Worm (Caenorhabditis elegans) whole organism, young adult: ENCODE results near the gene gei-13.

Source experiments
- B0019.2 ChIP-seq: fragments of 200-800 bp; sonication (Bioruptor generic); conservative IDR thresholded peaks from 2 replicates; pipeline ENCODE4 v1.3.6; 2022; ENCODE audit warnings: missing genetic modification reagents, missing genetic modification characterization, missing compliant biosample characterization
- B0035.1 ChIP-seq: sonication (generic microtip); optimal IDR thresholded peaks from 2 replicates; lab custom pipeline; 2016; ENCODE audit warnings: missing genetic modification characterization, mild to moderate bottlenecking, missing compliant biosample characterization, missing genotype, missing genetic modification reagents
- C17E4.6 ChIP-seq: fragments of 200-800 bp; sonication (Bioruptor generic); IDR thresholded peaks from 2 replicates; pipeline ENCODE4 v1.3.6; 2022; ENCODE audit warnings: missing genetic modification reagents, missing genetic modification characterization, missing compliant biosample characterization
- D2030.7 ChIP-seq: fragments of 200-800 bp; sonication (Bioruptor generic); IDR thresholded peaks from 2 replicates; pipeline ENCODE4 v1.3.6; 2022; ENCODE audit warnings: missing genetic modification reagents, missing genetic modification characterization, missing compliant biosample characterization
- F23B12.7 ChIP-seq: sonication (generic microtip); optimal IDR thresholded peaks from 2 replicates; lab custom pipeline; 2017; ENCODE audit warnings: missing genetic modification characterization, mild to moderate bottlenecking, missing compliant biosample characterization, antibody characterized with exemption, moderate library complexity; ENCODE audit not compliant: insufficient read depth
- F37B4.10 ChIP-seq: fragments of 200-800 bp; sonication (Bioruptor generic); IDR thresholded peaks from 2 replicates; pipeline ENCODE4 v1.3.6; 2022; ENCODE audit warnings: missing genetic modification characterization, missing compliant biosample characterization
- F39B2.1 ChIP-seq: fragments of 200-800 bp; sonication (Bioruptor generic); IDR thresholded peaks from 2 replicates; pipeline ENCODE4 v1.3.6; 2022; ENCODE audit warnings: missing genetic modification reagents, missing genetic modification characterization, missing compliant biosample characterization
- F52B5.7 ChIP-seq: sonication (generic microtip); optimal IDR thresholded peaks from 2 replicates; lab custom pipeline; 2016; ENCODE audit warnings: mild to moderate bottlenecking, missing genetic modification characterization, missing compliant biosample characterization
- T26A5.8 ChIP-seq: sonication (generic microtip); optimal IDR thresholded peaks from 2 replicates; lab custom pipeline; 2016; ENCODE audit warnings: missing genetic modification characterization, missing compliant biosample characterization
- Y53F4B.3 ChIP-seq: fragments of 200-800 bp; sonication (Bioruptor generic); IDR thresholded peaks from 2 replicates; pipeline ENCODE4 v1.3.6; 2022; ENCODE audit warnings: missing genetic modification reagents, missing genetic modification characterization, missing compliant biosample characterization
- Y56A3A.18 ChIP-seq: fragments of 200-800 bp; sonication (Bioruptor generic); IDR thresholded peaks from 2 replicates; pipeline ENCODE4 v1.3.6; 2022; ENCODE audit warnings: missing genetic modification reagents, missing genetic modification characterization, missing compliant biosample characterization
- Y95B8A.8 ChIP-seq: fragments of 200-800 bp; sonication (Bioruptor generic); IDR thresholded peaks from 2 replicates; pipeline ENCODE4 v1.3.6; 2022; ENCODE audit warnings: missing genetic modification reagents, missing genetic modification characterization, missing compliant biosample characterization
- akir-1 ChIP-seq: fragments of 200-800 bp; sonication (Bioruptor generic); optimal IDR thresholded peaks from 2 replicates; lab custom pipeline; 2018; ENCODE audit warnings: mild to moderate bottlenecking, missing genetic modification characterization, moderate library complexity, missing compliant biosample characterization
- cebp-2 ChIP-seq: fragments of 200-800 bp; sonication (Bioruptor generic); IDR thresholded peaks from 2 replicates; pipeline ENCODE4 v1.3.6; 2022; ENCODE audit warnings: missing genetic modification characterization, missing compliant biosample characterization
- ceh-27 ChIP-seq: fragments of 200-800 bp; sonication (Bioruptor generic); optimal IDR thresholded peaks from 2 replicates; lab custom pipeline; 2018; ENCODE audit warnings: mild to moderate bottlenecking, missing genetic modification characterization, moderate library complexity, missing compliant biosample characterization
- die-1 ChIP-seq: sonication (generic microtip); optimal IDR thresholded peaks from 2 replicates; lab custom pipeline; 2016; ENCODE audit warnings: missing genotype, mild to moderate bottlenecking, missing genetic modification characterization, missing compliant biosample characterization
- dpff-1 ChIP-seq: sonication (generic microtip); optimal IDR thresholded peaks from 2 replicates; lab custom pipeline; 2017; ENCODE audit warnings: mild to moderate bottlenecking, missing genetic modification characterization, missing compliant biosample characterization
- egl-44 ChIP-seq: fragments of 200-800 bp; sonication (Bioruptor generic); IDR thresholded peaks from 2 replicates; pipeline ENCODE4 v1.3.6; 2022; ENCODE audit warnings: missing genetic modification reagents, missing genetic modification characterization, missing compliant biosample characterization
- egrh-3 ChIP-seq: fragments of 200-800 bp; sonication (Bioruptor generic); IDR thresholded peaks from 2 replicates; pipeline ENCODE4 v1.3.6; 2022; ENCODE audit warnings: missing genetic modification reagents, missing genetic modification characterization, missing compliant biosample characterization
- ets-4 ChIP-seq: fragments of 200-800 bp; sonication (Bioruptor generic); optimal IDR thresholded peaks from 2 replicates; lab custom pipeline; 2018; ENCODE audit warnings: mild to moderate bottlenecking, missing genetic modification characterization, missing compliant biosample characterization
- gei-17 ChIP-seq: fragments of 200-800 bp; sonication (Bioruptor generic); optimal IDR thresholded peaks from 2 replicates; lab custom pipeline; 2018; ENCODE audit warnings: mild to moderate bottlenecking, missing genetic modification characterization, missing compliant biosample characterization
- him-1 ChIP-seq: sonication (generic microtip); optimal IDR thresholded peaks from 2 replicates; lab custom pipeline; 2016; ENCODE audit warnings: missing genotype, missing genetic modification reagents, missing genetic modification characterization, missing compliant biosample characterization
- hlh-26 ChIP-seq: fragments of 200-800 bp; sonication (Bioruptor generic); conservative IDR thresholded peaks from 2 replicates; pipeline ENCODE4 v1.3.6; 2022; ENCODE audit warnings: missing genetic modification reagents, missing genetic modification characterization, missing compliant biosample characterization
- hmg-1.2 ChIP-seq: fragments of 200-800 bp; sonication (Bioruptor generic); IDR thresholded peaks from 2 replicates; pipeline ENCODE4 v1.3.6; 2022; ENCODE audit warnings: missing genetic modification reagents, missing genetic modification characterization, missing compliant biosample characterization
- hmg-20 ChIP-seq: fragments of 200-800 bp; sonication (Bioruptor generic); IDR thresholded peaks from 2 replicates; pipeline ENCODE4 v1.3.6; 2022; ENCODE audit warnings: missing genetic modification reagents, missing genetic modification characterization, missing compliant biosample characterization
- lag-1 ChIP-seq: fragments of 200-800 bp; sonication (Bioruptor generic); IDR thresholded peaks from 2 replicates; pipeline ENCODE4 v1.3.6; 2022; ENCODE audit warnings: missing genetic modification reagents, missing genetic modification characterization, missing compliant biosample characterization
- let-526 ChIP-seq: fragments of 200-800 bp; sonication (Bioruptor generic); IDR thresholded peaks from 2 replicates; pipeline ENCODE4 v1.3.6; 2022; ENCODE audit warnings: missing genetic modification reagents, missing genetic modification characterization, missing compliant biosample characterization
- lin-26 ChIP-seq: fragments of 200-800 bp; sonication (Bioruptor generic); IDR thresholded peaks from 2 replicates; pipeline ENCODE4 v1.3.6; 2022; ENCODE audit warnings: missing genetic modification reagents, missing genetic modification characterization, missing compliant biosample characterization
- nfya-1 ChIP-seq: sonication (generic microtip); optimal IDR thresholded peaks from 2 replicates; lab custom pipeline; 2017; ENCODE audit warnings: antibody characterized with exemption, missing compliant biosample characterization, missing genetic modification characterization, borderline replicate concordance; ENCODE audit not compliant: insufficient read depth
- nhr-120 ChIP-seq: fragments of 200-800 bp; sonication (Bioruptor generic); IDR thresholded peaks from 2 replicates; pipeline ENCODE4 v1.3.6; 2022; ENCODE audit warnings: missing genetic modification characterization, missing compliant biosample characterization
- nhr-179 ChIP-seq: sonication (generic microtip); optimal IDR thresholded peaks from 2 replicates; lab custom pipeline; 2016; ENCODE audit warnings: mild to moderate bottlenecking, missing genetic modification characterization, missing compliant biosample characterization
- nhr-27 ChIP-seq: fragments of 200-800 bp; sonication (Bioruptor generic); optimal IDR thresholded peaks from 2 replicates; lab custom pipeline; 2018; ENCODE audit warnings: mild to moderate bottlenecking, missing genetic modification characterization, moderate library complexity, missing compliant biosample characterization
- nhr-80 ChIP-seq: sonication (generic microtip); optimal IDR thresholded peaks from 2 replicates; lab custom pipeline; 2016; ENCODE audit warnings: missing genetic modification characterization, missing compliant biosample characterization
- repo-1 ChIP-seq: sonication (generic microtip); optimal IDR thresholded peaks from 2 replicates; lab custom pipeline; 2017; ENCODE audit warnings: mild to moderate bottlenecking, missing genetic modification characterization, missing compliant biosample characterization
- unc-130 ChIP-seq: sonication (generic microtip); optimal IDR thresholded peaks from 2 replicates; lab custom pipeline; 2016; ENCODE audit warnings: missing genetic modification reagents, missing genetic modification characterization, missing compliant biosample characterization
- unc-62 ChIP-seq: fragments of 150-350 bp; optimal IDR thresholded peaks from 2 replicates; lab custom pipeline; 2014; ENCODE audit warnings: missing biosample characterization, missing genetic modification reagents, missing genetic modification characterization
- xnd-1 ChIP-seq: sonication (generic microtip); optimal IDR thresholded peaks from 2 replicates; lab custom pipeline; 2016; ENCODE audit warnings: missing genotype, missing genetic modification reagents, missing genetic modification characterization, missing compliant biosample characterization
- zim-3 ChIP-seq: sonication (generic microtip); optimal IDR thresholded peaks from 2 replicates; lab custom pipeline; 2017; ENCODE audit warnings: mild to moderate bottlenecking, missing genetic modification characterization, moderate library complexity, missing compliant biosample characterization
- ztf-26 ChIP-seq: sonication (generic microtip); optimal IDR thresholded peaks from 2 replicates; lab custom pipeline; 2017; ENCODE audit warnings: missing genetic modification characterization, missing compliant biosample characterization
- ztf-28 ChIP-seq: fragments of 200-800 bp; sonication (Bioruptor generic); IDR thresholded peaks from 2 replicates; pipeline ENCODE4 v1.3.6; 2022; ENCODE audit warnings: missing genetic modification reagents, missing genetic modification characterization, missing compliant biosample characterization
- ztf-3 ChIP-seq: fragments of 200-800 bp; sonication (Bioruptor generic); optimal IDR thresholded peaks from 2 replicates; lab custom pipeline; 2018; ENCODE audit warnings: mild to moderate bottlenecking, missing genetic modification characterization, missing compliant biosample characterization
- ztf-6 ChIP-seq: fragments of 200-800 bp; sonication (Bioruptor generic); IDR thresholded peaks from 2 replicates; pipeline ENCODE4 v1.3.6; 2022; ENCODE audit warnings: missing genetic modification reagents, missing genetic modification characterization, missing compliant biosample characterization

gei-13 gene

DNA sequence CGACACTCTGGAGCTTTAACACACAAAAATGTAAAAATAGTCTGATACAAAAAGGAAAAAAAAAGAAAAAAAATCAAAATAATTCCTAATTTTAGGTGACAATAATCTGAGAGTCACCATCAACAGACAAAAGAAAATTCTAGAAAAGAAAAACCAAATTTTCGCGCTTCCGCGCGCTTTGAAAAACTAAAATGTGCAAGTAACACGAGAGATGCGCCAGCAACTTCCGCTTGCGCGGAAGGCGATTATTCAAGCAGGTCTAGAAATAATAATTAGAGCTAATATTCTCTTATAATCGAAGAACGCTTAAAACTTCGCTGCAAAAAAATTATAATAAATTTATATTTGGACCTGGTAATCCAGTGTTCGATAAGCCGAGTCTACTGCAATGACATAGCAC, 20.0 kb downstream of the gei-13 start (continued):
- TF ChIP-seq zim-3 (tag; lab: Kevin White, UChicago) (no peak), lin-26 (peak; percentile 87), egl-44 (GFP tag; lab: Robert Waterston, UW) (no peak), B0019.2 (peak; percentile 99), ceh-27 (GFP tag; lab: Kevin White, UChicago) (no peak), ets-4 (GFP tag; lab: Kevin White, UChicago) (no peak), T26A5.8 (tag; lab: Kevin White, UChicago) (peak; percentile 3), him-1 (tag; lab: Kevin White, UChicago) (peak; percentile 87), Y53F4B.3 (GFP tag; lab: Robert Waterston, UW) (peak; percentile 73), nhr-80 (tag; lab: Kevin White, UChicago) (no peak), akir-1 (GFP tag; lab: Kevin White, UChicago) (no peak), Y56A3A.18 (GFP tag; lab: Robert Waterston, UW) (0 out of 2 replicates have a peak, but pooled peaks have one; percentile 45), F52B5.7 (tag; lab: Kevin White, UChicago) (no peak), die-1 (peak; percentile 16), egrh-3 (GFP tag; lab: Robert Waterston, UW) (no peak), ztf-3 (GFP tag; lab: Kevin White, UChicago) (no peak), Y95B8A.8 (GFP tag; lab: Robert Waterston, UW) (peak; percentile 99), nhr-120 (GFP tag; lab: Robert Waterston, UW) (no peak), let-526 (GFP tag; lab: Robert Waterston, UW) (no peak), F23B12.7 (tag; lab: Kevin White, UChicago) (peak; percentile 42), unc-130 (GFP tag; lab: Kevin White, UChicago) (peak; percentile 95), nfya-1 (tag; lab: Kevin White, UChicago) (no peak), C17E4.6 (peak; percentile 98), F37B4.10 (GFP tag; lab: Robert Waterston, UW) (peak; percentile 91; the same call in 1 of the 2 replicates), B0035.1 (tag; lab: Kevin White, UChicago) (no peak), cebp-2 (GFP tag; lab: Robert Waterston, UW) (no peak), hmg-1.2 (GFP tag; lab: Robert Waterston, UW) (peak; percentile 85), ztf-26 (tag; lab: Kevin White, UChicago) (no peak), lag-1 (GFP tag; lab: Robert Waterston, UW) (no peak), unc-62 (no peak), repo-1 (tag; lab: Kevin White, UChicago) (peak; percentile 72), ztf-28 (peak; percentile 94), hlh-26 (GFP tag; lab: Robert Waterston, UW) (no peak), dpff-1 (tag; lab: Kevin White, UChicago) (no peak), nhr-27 (tag; lab: Kevin White, UChicago) (no peak), nhr-179 (no peak), F39B2.1 (GFP tag; lab: Robert Waterston, UW) (peak; percentile 72; the same call in 1 of the 2 replicates), xnd-1 (tag; lab: Kevin White, UChicago) (peak; percentile 100), gei-17 (GFP tag; lab: Kevin White, UChicago) (no peak), hmg-20 (GFP tag; lab: Robert Waterston, UW) (peak; percentile 86), D2030.7 (GFP tag; lab: Robert Waterston, UW) (peak; percentile 99), ztf-6 (0 out of 2 replicates have a peak, but pooled peaks have one; percentile 7)
